Fruit fly (Drosophila melanogaster) whole organism, prepupa: ENCODE results near the gene CG31380.

ENCODE experiments used
- CG10631 ChIP-seq: fragments of 200-800 bp; sonication (Bioruptor generic); optimal IDR thresholded peaks from 2 replicates; lab custom pipeline; 2016; ENCODE audit warnings: missing biosample characterization, missing genetic modification characterization
- CG10669 ChIP-seq: fragments of 200-800 bp; sonication (Bioruptor generic); optimal IDR thresholded peaks from 3 replicates; lab custom pipeline; 2018; ENCODE audit warnings: missing biosample characterization, mild to moderate bottlenecking, missing genetic modification characterization, moderate library complexity
- CG11294 ChIP-seq: fragments of 200-800 bp; sonication (Bioruptor generic); IDR thresholded peaks from 2 replicates; pipeline ENCODE4 v1.3.6; 2022; ENCODE audit warnings: missing biosample characterization, missing genetic modification characterization
- CG11762 ChIP-seq: fragments of 200-800 bp; sonication (Bioruptor generic); optimal IDR thresholded peaks from 3 replicates; lab custom pipeline; 2016; ENCODE audit warnings: missing biosample characterization, missing genetic modification characterization; ENCODE audit not compliant: insufficient read depth
- CG11902 ChIP-seq: fragments of 200-800 bp; sonication (Bioruptor generic); optimal IDR thresholded peaks from 3 replicates; lab custom pipeline; 2016; ENCODE audit warnings: missing biosample characterization, missing genetic modification characterization
- CG15336 ChIP-seq: fragments of 200-800 bp; sonication (Bioruptor generic); IDR thresholded peaks from 2 replicates; pipeline ENCODE4 v1.3.6; 2022; ENCODE audit warnings: missing biosample characterization, missing genetic modification characterization
- CG16779 ChIP-seq: fragments of 200-800 bp; sonication (Bioruptor generic); optimal IDR thresholded peaks from 3 replicates; lab custom pipeline; 2017; ENCODE audit warnings: missing biosample characterization, mild to moderate bottlenecking, missing genetic modification characterization
- CG31627 ChIP-seq: fragments of 200-800 bp; sonication (Bioruptor generic); optimal IDR thresholded peaks from 3 replicates; lab custom pipeline; 2016; ENCODE audit warnings: missing biosample characterization, missing genetic modification characterization
- CG32006 ChIP-seq: fragments of 200-800 bp; sonication (Bioruptor generic); optimal IDR thresholded peaks from 3 replicates; lab custom pipeline; 2017; ENCODE audit warnings: missing biosample characterization, mild to moderate bottlenecking, missing genetic modification characterization
- CG34406 ChIP-seq: fragments of 200-800 bp; sonication (Bioruptor generic); optimal IDR thresholded peaks from 3 replicates; lab custom pipeline; 2016; ENCODE audit warnings: missing biosample characterization, missing genetic modification characterization
- CG6163 ChIP-seq: fragments of 200-800 bp; sonication (Bioruptor generic); IDR thresholded peaks from 3 replicates; pipeline ENCODE4 v1.3.6; 2022; ENCODE audit warnings: missing biosample characterization, missing genetic modification characterization
- CG6792 ChIP-seq: fragments of 200-800 bp; sonication (Bioruptor generic); optimal IDR thresholded peaks from 3 replicates; lab custom pipeline; 2016; ENCODE audit warnings: missing biosample characterization, missing genetic modification characterization
- CG6808 ChIP-seq: fragments of 200-800 bp; sonication (Bioruptor generic); optimal IDR thresholded peaks from 3 replicates; lab custom pipeline; 2017; ENCODE audit warnings: missing biosample characterization, missing genetic modification characterization, mild to moderate bottlenecking, moderate library complexity, missing genetic modification reagents
- CG6854 ChIP-seq: fragments of 200-800 bp; sonication (Bioruptor generic); optimal IDR thresholded peaks from 2 replicates; lab custom pipeline; 2017; ENCODE audit warnings: missing biosample characterization, mild to moderate bottlenecking, missing genetic modification characterization
- CG8319 ChIP-seq: fragments of 200-800 bp; sonication (Bioruptor generic); optimal IDR thresholded peaks from 3 replicates; lab custom pipeline; 2016; ENCODE audit warnings: missing biosample characterization, missing genetic modification characterization
- CG8632 ChIP-seq: fragments of 200-800 bp; sonication (Bioruptor generic); optimal IDR thresholded peaks from 3 replicates; lab custom pipeline; 2016; ENCODE audit warnings: missing biosample characterization, missing genetic modification characterization
- CG9139 ChIP-seq: fragments of 200-800 bp; sonication (Bioruptor generic); optimal IDR thresholded peaks from 3 replicates; lab custom pipeline; 2017; ENCODE audit warnings: missing biosample characterization, mild to moderate bottlenecking, missing genetic modification characterization
- Eip78C ChIP-seq: fragments of 200-800 bp; sonication (Bioruptor generic); peaks from one replicate; lab custom pipeline; 2016; ENCODE audit warnings: missing biosample characterization, missing genetic modification characterization
- Ets96B ChIP-seq: fragments of 200-800 bp; optimal IDR thresholded peaks from 2 replicates; lab custom pipeline; 2019; ENCODE audit warnings: missing biosample characterization, mild to moderate bottlenecking, missing genetic modification characterization, moderate library complexity
- Hr38 ChIP-seq: sonication (Bioruptor generic); optimal IDR thresholded peaks from 2 replicates; lab custom pipeline; 2016; ENCODE audit warnings: missing biosample characterization, missing genetic modification characterization
- Hr39 ChIP-seq: fragments of 200-800 bp; sonication (Bioruptor generic); optimal IDR thresholded peaks from 2 replicates; lab custom pipeline; 2016; ENCODE audit warnings: missing biosample characterization, missing genetic modification characterization
- OdsH ChIP-seq: fragments of 200-800 bp; sonication (Bioruptor generic); optimal IDR thresholded peaks from 3 replicates; lab custom pipeline; 2016; ENCODE audit warnings: missing biosample characterization, missing genetic modification characterization
- Sox102F ChIP-seq: fragments of 200-800 bp; sonication (Bioruptor generic); optimal IDR thresholded peaks from 2 replicates; lab custom pipeline; 2016; ENCODE audit warnings: missing biosample characterization, mild to moderate bottlenecking, missing genetic modification characterization
- Sox14 ChIP-seq: fragments of 200-800 bp; sonication (Bioruptor generic); optimal IDR thresholded peaks from 3 replicates; lab custom pipeline; 2016; ENCODE audit warnings: missing biosample characterization, missing genetic modification characterization
- Sox15 ChIP-seq: fragments of 200-800 bp; sonication (Bioruptor generic); optimal IDR thresholded peaks from 3 replicates; lab custom pipeline; 2016; ENCODE audit warnings: missing biosample characterization, missing genetic modification characterization
- achi ChIP-seq: fragments of 200-800 bp; sonication (Bioruptor generic); optimal IDR thresholded peaks from 3 replicates; lab custom pipeline; 2016; ENCODE audit warnings: missing biosample characterization, missing genetic modification characterization
- dsx ChIP-seq: fragments of 200-800 bp; optimal IDR thresholded peaks from 3 replicates; lab custom pipeline; 2019; ENCODE audit warnings: missing biosample characterization, mild to moderate bottlenecking, missing genetic modification characterization, moderate library complexity; ENCODE audit not compliant: poor library complexity, severe bottlenecking
- eg ChIP-seq: fragments of 200-800 bp; sonication (Bioruptor generic); IDR thresholded peaks from 3 replicates; pipeline ENCODE4 v1.3.6; 2022; ENCODE audit warnings: missing biosample characterization, missing genetic modification characterization
- fd85E ChIP-seq: fragments of 200-800 bp; sonication (Bioruptor generic); optimal IDR thresholded peaks from 3 replicates; lab custom pipeline; 2016; ENCODE audit warnings: missing biosample characterization, missing genetic modification characterization
- lz ChIP-seq: fragments of 200-800 bp; sonication (Bioruptor generic); optimal IDR thresholded peaks from 3 replicates; lab custom pipeline; 2016; ENCODE audit warnings: missing biosample characterization, missing genetic modification characterization
- net ChIP-seq: fragments of 200-800 bp; sonication (Bioruptor generic); optimal IDR thresholded peaks from 3 replicates; lab custom pipeline; 2016; ENCODE audit warnings: missing biosample characterization, missing genetic modification characterization
- pdm3 ChIP-seq: fragments of 200-800 bp; sonication (Bioruptor generic); optimal IDR thresholded peaks from 3 replicates; lab custom pipeline; 2016; ENCODE audit warnings: missing biosample characterization, missing genetic modification characterization
- spab ChIP-seq: fragments of 200-800 bp; sonication (Bioruptor generic); optimal IDR thresholded peaks from 2 replicates; lab custom pipeline; 2017; ENCODE audit warnings: missing biosample characterization, mild to moderate bottlenecking, missing genetic modification characterization, missing genetic modification reagents
- ss ChIP-seq, 2 experiments: fragments of 200-800 bp; sonication (Bioruptor generic); optimal IDR thresholded peaks; 2 replicates in 1 of 2; 3 replicates in 1 of 2; lab custom pipeline; 2017 to 2018; ENCODE audit warnings: mild to moderate bottlenecking in 2 of 2, missing biosample characterization in 2 of 2, missing genetic modification characterization in 2 of 2, moderate library complexity in 1 of 2
- topi ChIP-seq: fragments of 200-800 bp; sonication (Bioruptor generic); optimal IDR thresholded peaks from 3 replicates; lab custom pipeline; 2016; ENCODE audit warnings: missing biosample characterization, missing genetic modification characterization
- vri ChIP-seq: fragments of 200-800 bp; sonication (Bioruptor generic); optimal IDR thresholded peaks from 3 replicates; lab custom pipeline; 2016; ENCODE audit warnings: missing biosample characterization, mild to moderate bottlenecking, missing genetic modification characterization

Gene CG31380

DNA sequence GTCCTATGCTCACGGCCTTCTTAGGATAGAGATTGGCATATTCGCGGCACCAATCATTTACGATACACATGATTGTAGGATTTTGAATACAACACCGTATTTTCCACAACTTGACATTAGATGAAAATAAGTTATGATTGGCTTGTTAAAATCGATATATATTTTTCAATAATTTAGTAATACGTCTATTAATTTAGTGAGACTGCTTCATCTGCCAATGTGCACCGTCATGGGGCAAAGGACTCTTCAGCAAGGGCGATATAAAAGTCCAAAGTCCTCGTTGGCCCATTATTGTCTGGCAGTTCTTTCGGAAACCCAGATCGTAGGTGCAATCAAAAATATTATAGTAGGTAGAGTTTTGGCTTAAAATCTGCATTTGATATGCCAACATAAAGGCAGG, 13.1 kb downstream of the CG31380 start, which contains the start of gene CG17196:
Gene CG17196 (minus strand): TSS at position 101 of the 400 bp plus-strand sequence.
- TF ChIP-seq Eip78C (no peak), Hr38 (GFP tag; lab: Kevin White, UChicago) (no peak), pdm3 (GFP tag; lab: Kevin White, UChicago) (no peak), Sox102F (GFP tag; lab: Kevin White, UChicago) (no peak), CG9139 (GFP tag; lab: Kevin White, UChicago) (no peak), vri (GFP tag; lab: Kevin White, UChicago) (no peak), CG15336 (no peak), eg (GFP tag; lab: Robert Waterston, UW) (no peak)

DNA sequence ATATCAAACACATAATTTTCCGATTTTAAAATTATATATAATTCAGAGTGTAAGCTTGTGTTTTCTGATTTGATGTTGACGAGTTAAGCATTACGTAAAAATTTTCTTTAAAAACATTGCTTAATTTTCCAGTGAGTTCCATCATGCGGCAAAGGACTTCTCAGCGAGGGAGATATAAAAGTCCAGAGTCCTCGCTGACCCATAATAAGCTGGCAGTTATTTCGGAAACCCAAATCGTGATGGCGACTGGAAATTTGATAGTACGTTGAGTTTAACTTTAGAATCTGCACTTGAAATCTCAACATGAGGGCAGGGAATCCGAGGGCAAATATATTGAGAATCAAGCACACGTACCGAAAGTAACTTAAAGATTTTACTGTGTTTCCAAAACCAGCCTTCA, 14.0 kb downstream of the CG31380 start, which contains the start of the genes CG17197 and CG17198:
Gene CG17197 (minus strand): TSS at position 101 of the 400 bp plus-strand sequence.
Gene CG17198 (minus strand): TSS at position 101 of the 400 bp plus-strand sequence.
- no peak for TF ChIP-seq CG6808 (GFP tag; lab: Kevin White, UChicago)
- TF ChIP-seq CG32006 (GFP tag; lab: Kevin White, UChicago), result no peak
- TF ChIP-seq CG34406 (GFP tag; lab: Kevin White, UChicago), result no peak
- TF ChIP-seq OdsH (GFP tag; lab: Kevin White, UChicago), result no peak
- TF ChIP-seq CG10631, result no peak
- no peak for TF ChIP-seq dsx (GFP tag; lab: Kevin White, UChicago)
- no peak for TF ChIP-seq CG6163 (GFP tag; lab: Robert Waterston, UW)
- TF ChIP-seq CG16779, result no peak
- TF ChIP-seq CG11902, result no peak
- no peak for TF ChIP-seq Ets96B (tag; lab: Kevin White, UChicago)
- no peak for TF ChIP-seq Sox102F (GFP tag; lab: Kevin White, UChicago)
- TF ChIP-seq Sox14 (GFP tag; lab: Kevin White, UChicago), result no peak
- no peak for TF ChIP-seq achi (GFP tag; lab: Kevin White, UChicago)
- no peak for TF ChIP-seq CG10669 (GFP tag; lab: Kevin White, UChicago)
- TF ChIP-seq ss (GFP tag; optimal IDR thresholded peaks at IDR 0.05; lab: Kevin White, UChicago), result no peak
- no peak for TF ChIP-seq CG8632
- no peak for TF ChIP-seq Eip78C
- no peak for TF ChIP-seq Sox15 (GFP tag; lab: Kevin White, UChicago)

DNA sequence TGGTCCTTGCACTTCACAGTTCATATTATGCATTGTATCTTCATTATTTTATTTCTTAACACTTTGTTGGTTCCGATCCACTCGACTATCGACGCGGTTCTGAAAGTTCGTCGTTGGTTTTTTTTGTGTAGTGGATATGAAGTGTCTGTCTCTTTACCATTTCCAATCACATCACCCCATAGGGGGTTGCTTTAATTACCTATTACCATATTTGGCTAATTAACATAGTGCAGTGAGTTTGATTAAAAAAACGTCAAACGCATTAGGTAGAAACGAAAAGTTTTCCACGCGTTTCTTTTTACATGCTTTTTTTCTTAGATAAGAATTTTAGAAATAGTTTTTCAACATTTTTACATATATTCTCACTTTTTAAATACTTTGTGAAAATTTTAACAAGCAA, 26.2 kb downstream of the CG31380 start, which contains the start of gene LpR1:
Gene LpR1 (minus strand): TSS at position 101 of the 400 bp plus-strand sequence.
- no peak for TF ChIP-seq Hr38 (GFP tag; lab: Kevin White, UChicago)
- no peak for TF ChIP-seq CG31627 (GFP tag; lab: Kevin White, UChicago)
- no peak for TF ChIP-seq CG11294 (GFP tag; lab: Robert Waterston, UW)
- TF ChIP-seq Ets96B (tag; lab: Kevin White, UChicago), result no peak
- TF ChIP-seq pdm3 (GFP tag; lab: Kevin White, UChicago), result no peak
- no peak for TF ChIP-seq spab (GFP tag; lab: Kevin White, UChicago)
- no peak for TF ChIP-seq Hr39 (GFP tag; lab: Kevin White, UChicago)
- TF ChIP-seq fd85E (GFP tag; lab: Kevin White, UChicago), result no peak
- TF ChIP-seq lz (GFP tag; lab: Kevin White, UChicago), result no peak
- TF ChIP-seq CG8319 (GFP tag; lab: Kevin White, UChicago), result no peak
- no peak for TF ChIP-seq CG6854
- no peak for TF ChIP-seq CG11762 (GFP tag; lab: Kevin White, UChicago)
- TF ChIP-seq CG6792 (GFP tag; lab: Kevin White, UChicago), result no peak
- no peak for TF ChIP-seq net (GFP tag; lab: Kevin White, UChicago)
- no peak for TF ChIP-seq Eip78C
- no peak for TF ChIP-seq topi (GFP tag; lab: Kevin White, UChicago)
- TF ChIP-seq, all 60 proteins: peak for 0
